Fruit fly (Drosophila melanogaster) whole organism, embryonic: ENCODE results near the gene CG5235.

Source experiments
- ATbp ChIP-seq: fragments of 200-800 bp; sonication (Bioruptor generic); optimal IDR thresholded peaks from 2 replicates; lab custom pipeline; 2017; ENCODE audit warnings: missing biosample characterization, mild to moderate bottlenecking, missing genetic modification characterization, missing genetic modification reagents
- Blimp-1 ChIP-seq: fragments of 200-800 bp; sonication (Bioruptor generic); optimal IDR thresholded peaks from 3 replicates; lab custom pipeline; 2018; ENCODE audit warnings: missing biosample characterization, missing genetic modification characterization, mild to moderate bottlenecking, moderate library complexity, missing genetic modification reagents
- CG10654 ChIP-seq: fragments of 200-800 bp; sonication (Bioruptor generic); optimal IDR thresholded peaks from 2 replicates; lab custom pipeline; 2016; ENCODE audit warnings: missing biosample characterization, missing genetic modification characterization
- CG12769 ChIP-seq: fragments of 200-800 bp; sonication (Bioruptor generic); optimal IDR thresholded peaks from 2 replicates; lab custom pipeline; 2019; ENCODE audit warnings: missing biosample characterization, mild to moderate bottlenecking, missing genetic modification characterization, moderate library complexity
- CG13287 ChIP-seq: fragments of 200-800 bp; sonication (Bioruptor generic); IDR thresholded peaks from 2 replicates; pipeline ENCODE4 v1.3.6; 2022; ENCODE audit warnings: missing biosample characterization, missing genetic modification characterization; ENCODE audit not compliant: partially characterized antibody
- CG14710 ChIP-seq: fragments of 200-800 bp; sonication (Bioruptor generic); optimal IDR thresholded peaks from 3 replicates; lab custom pipeline; 2019; ENCODE audit warnings: missing biosample characterization, mild to moderate bottlenecking, missing genetic modification characterization, moderate library complexity
- CG14965 ChIP-seq: fragments of 200-800 bp; sonication (Bioruptor generic); optimal IDR thresholded peaks from 2 replicates; lab custom pipeline; 2016; ENCODE audit warnings: missing biosample characterization, missing genetic modification characterization, borderline replicate concordance
- CG1647 ChIP-seq: fragments of 200-800 bp; sonication (Bioruptor generic); optimal IDR thresholded peaks from 3 replicates; lab custom pipeline; 2016; ENCODE audit warnings: missing biosample characterization, missing genetic modification characterization
- CG16815 ChIP-seq: fragments of 200-800 bp; sonication (Bioruptor generic); optimal IDR thresholded peaks from 3 replicates; lab custom pipeline; 2017; ENCODE audit warnings: missing biosample characterization, mild to moderate bottlenecking, missing genetic modification characterization
- CG17568 ChIP-seq: fragments of 200-800 bp; sonication (Bioruptor generic); optimal IDR thresholded peaks from 2 replicates; lab custom pipeline; 2018; ENCODE audit warnings: missing biosample characterization, mild to moderate bottlenecking, missing genetic modification characterization, moderate library complexity
- CG17612 ChIP-seq: fragments of 200-800 bp; sonication (Bioruptor generic); IDR thresholded peaks from 2 replicates; pipeline ENCODE4 v1.3.6; 2022; ENCODE audit warnings: missing biosample characterization, missing genetic modification characterization
- CG18262 ChIP-seq: fragments of 200-800 bp; optimal IDR thresholded peaks from 3 replicates; lab custom pipeline; 2019; ENCODE audit warnings: missing biosample characterization, mild to moderate bottlenecking, missing genetic modification characterization, moderate library complexity
- CG2116 ChIP-seq: fragments of 200-800 bp; sonication (Bioruptor generic); optimal IDR thresholded peaks from 3 replicates; lab custom pipeline; 2018; ENCODE audit warnings: missing biosample characterization, mild to moderate bottlenecking, missing genetic modification characterization
- CG33213 ChIP-seq: fragments of 200-800 bp; sonication (Bioruptor generic); optimal IDR thresholded peaks from 3 replicates; lab custom pipeline; 2016; ENCODE audit warnings: missing biosample characterization, missing genetic modification characterization
- CG33557 ChIP-seq: fragments of 200-800 bp; sonication (Bioruptor generic); optimal IDR thresholded peaks from 2 replicates; lab custom pipeline; 2019; ENCODE audit warnings: missing biosample characterization, mild to moderate bottlenecking, missing genetic modification characterization, moderate library complexity
- CG34224 ChIP-seq: fragments of 200-800 bp; sonication (Bioruptor generic); IDR thresholded peaks from 3 replicates; pipeline ENCODE4 v1.3.6; 2022; ENCODE audit warnings: missing biosample characterization, missing genetic modification characterization; ENCODE audit not compliant: partially characterized antibody
- CG4617 ChIP-seq: fragments of 200-800 bp; sonication (Bioruptor generic); optimal IDR thresholded peaks from 3 replicates; lab custom pipeline; 2016; ENCODE audit warnings: missing biosample characterization, missing genetic modification characterization, borderline replicate concordance
- CG5953 ChIP-seq: fragments of 200-800 bp; sonication (Bioruptor generic); IDR thresholded peaks from 2 replicates; pipeline ENCODE4 v1.3.6; 2022; ENCODE audit warnings: missing biosample characterization, missing genetic modification characterization
- CG7963 ChIP-seq: fragments of 200-800 bp; sonication (Bioruptor generic); IDR thresholded peaks from 3 replicates; pipeline ENCODE4 v1.3.6; 2022; ENCODE audit warnings: missing biosample characterization, missing genetic modification characterization; ENCODE audit not compliant: partially characterized antibody
- CG8388 ChIP-seq: fragments of 200-800 bp; sonication (Bioruptor generic); optimal IDR thresholded peaks from 2 replicates; lab custom pipeline; 2019; ENCODE audit warnings: missing biosample characterization, mild to moderate bottlenecking, missing genetic modification characterization, moderate library complexity
- CG9437 ChIP-seq: fragments of 200-800 bp; sonication (Bioruptor generic); optimal IDR thresholded peaks from 2 replicates; lab custom pipeline; 2018; ENCODE audit warnings: missing biosample characterization, mild to moderate bottlenecking, missing genetic modification characterization
- CG9797 ChIP-seq: fragments of 200-800 bp; sonication (Bioruptor generic); optimal IDR thresholded peaks from 3 replicates; lab custom pipeline; 2018; ENCODE audit warnings: missing biosample characterization, mild to moderate bottlenecking, missing genetic modification characterization
- D19A ChIP-seq: fragments of 200-800 bp; optimal IDR thresholded peaks from 3 replicates; lab custom pipeline; 2019; ENCODE audit warnings: missing biosample characterization, mild to moderate bottlenecking, missing genetic modification characterization, moderate library complexity
- Dip2 ChIP-seq: fragments of 200-800 bp; sonication (Bioruptor generic); IDR thresholded peaks from 2 replicates; pipeline ENCODE4 v1.3.6; 2022; ENCODE audit warnings: missing biosample characterization, missing genetic modification characterization
- Dll ChIP-seq: fragments of 200-800 bp; sonication (Bioruptor generic); IDR thresholded peaks from 4 replicates; pipeline ENCODE4 v1.3.6; 2022; ENCODE audit warnings: missing biosample characterization, missing genetic modification characterization; ENCODE audit not compliant: partially characterized antibody
- Dp ChIP-seq: fragments of 200-800 bp; sonication (Bioruptor generic); optimal IDR thresholded peaks from 2 replicates; lab custom pipeline; 2018; ENCODE audit warnings: missing biosample characterization, mild to moderate bottlenecking, missing genetic modification characterization, moderate library complexity
- H2.0 ChIP-seq: fragments of 200-800 bp; sonication (Bioruptor generic); IDR thresholded peaks from 2 replicates; pipeline ENCODE4 v1.3.6; 2022; ENCODE audit warnings: missing biosample characterization, missing genetic modification characterization
- HLH3B ChIP-seq: fragments of 200-800 bp; sonication (Bioruptor generic); IDR thresholded peaks from 2 replicates; pipeline ENCODE4 v1.3.6; 2022; ENCODE audit warnings: missing biosample characterization, missing genetic modification characterization
- HmgZ ChIP-seq: fragments of 200-800 bp; sonication (Bioruptor generic); optimal IDR thresholded peaks from 2 replicates; lab custom pipeline; 2018; ENCODE audit warnings: missing biosample characterization, mild to moderate bottlenecking, missing genetic modification characterization
- Hr3 ChIP-seq: fragments of 200-800 bp; sonication (Bioruptor generic); optimal IDR thresholded peaks from 3 replicates; lab custom pipeline; 2016; ENCODE audit warnings: missing biosample characterization, missing genetic modification characterization
- Poxn ChIP-seq: fragments of 200-800 bp; sonication (Bioruptor generic); IDR thresholded peaks from 2 replicates; pipeline ENCODE4 v1.3.6; 2022; ENCODE audit warnings: missing biosample characterization, missing genetic modification characterization
- Rfx ChIP-seq: fragments of 200-800 bp; sonication (Bioruptor generic); IDR thresholded peaks from 2 replicates; pipeline ENCODE4 v1.3.6; 2022; ENCODE audit warnings: missing biosample characterization, missing genetic modification characterization
- Scr ChIP-seq: fragments of 200-800 bp; sonication (Bioruptor generic); IDR thresholded peaks from 2 replicates; pipeline ENCODE4 v1.3.6; 2022; ENCODE audit warnings: missing biosample characterization, missing genetic modification characterization; ENCODE audit not compliant: partially characterized antibody
- Tbp ChIP-seq: fragments of >200 bp; optimal IDR thresholded peaks from 2 replicates; lab custom pipeline; 2018; ENCODE audit warnings: missing biosample characterization, missing genetic modification characterization
- Xbp1 ChIP-seq: fragments of 200-800 bp; sonication (Bioruptor generic); optimal IDR thresholded peaks from 3 replicates; lab custom pipeline; 2016; ENCODE audit warnings: missing biosample characterization, mild to moderate bottlenecking, missing genetic modification characterization
- ap ChIP-seq: fragments of 200-800 bp; sonication (Bioruptor generic); IDR thresholded peaks from 2 replicates; pipeline ENCODE4 v1.3.6; 2022; ENCODE audit warnings: missing biosample characterization, missing genetic modification characterization
- bab2 ChIP-seq: fragments of 200-800 bp; sonication (Bioruptor generic); optimal IDR thresholded peaks from 2 replicates; lab custom pipeline; 2016; ENCODE audit warnings: missing biosample characterization, missing genetic modification characterization
- bcd ChIP-seq: fragments of 200-800 bp; sonication (Bioruptor generic); optimal IDR thresholded peaks from 2 replicates; lab custom pipeline; 2017; ENCODE audit warnings: missing biosample characterization, mild to moderate bottlenecking, missing genetic modification characterization
- br ChIP-seq: fragments of >200 bp; optimal IDR thresholded peaks from 2 replicates; lab custom pipeline; 2017
- gfzf ChIP-seq: fragments of 200-800 bp; sonication (Bioruptor generic); optimal IDR thresholded peaks from 2 replicates; lab custom pipeline; 2016; ENCODE audit warnings: missing biosample characterization, mild to moderate bottlenecking, missing genetic modification characterization, moderate library complexity
- grau ChIP-seq: fragments of 200-800 bp; optimal IDR thresholded peaks from 3 replicates; lab custom pipeline; 2019; ENCODE audit warnings: missing biosample characterization, mild to moderate bottlenecking, missing genetic modification characterization, moderate library complexity
- jumu ChIP-seq: fragments of 200-800 bp; sonication (Bioruptor generic); optimal IDR thresholded peaks from 3 replicates; lab custom pipeline; 2016; ENCODE audit warnings: missing biosample characterization, missing genetic modification characterization
- lbe ChIP-seq: fragments of 200-800 bp; sonication (Bioruptor generic); optimal IDR thresholded peaks from 2 replicates; lab custom pipeline; 2016; ENCODE audit warnings: missing biosample characterization, mild to moderate bottlenecking, missing genetic modification characterization
- pnt ChIP-seq: fragments of 200-800 bp; sonication (Bioruptor generic); optimal IDR thresholded peaks from 3 replicates; lab custom pipeline; 2016; ENCODE audit warnings: missing biosample characterization, missing genetic modification characterization
- pzg ChIP-seq: fragments of 200-800 bp; sonication (Bioruptor generic); optimal IDR thresholded peaks from 3 replicates; lab custom pipeline; 2018; ENCODE audit warnings: missing biosample characterization, mild to moderate bottlenecking, missing genetic modification characterization, moderate library complexity
- ro ChIP-seq: fragments of 200-800 bp; sonication (Bioruptor generic); IDR thresholded peaks from 2 replicates; pipeline ENCODE4 v1.3.6; 2022; ENCODE audit warnings: missing biosample characterization, missing genetic modification characterization
- sens ChIP-seq: fragments of 200-800 bp; sonication (Bioruptor generic); peaks from one replicate; lab custom pipeline; 2016; ENCODE audit warnings: missing biosample characterization, missing genetic modification characterization
- sob ChIP-seq: fragments of 200-800 bp; sonication (Bioruptor generic); IDR thresholded peaks from 2 replicates; pipeline ENCODE4 v1.3.6; 2022; ENCODE audit warnings: missing biosample characterization, missing genetic modification characterization
- stwl ChIP-seq: fragments of 200-800 bp; sonication (Bioruptor generic); optimal IDR thresholded peaks from 3 replicates; lab custom pipeline; 2018; ENCODE audit warnings: missing biosample characterization, mild to moderate bottlenecking, missing genetic modification characterization, moderate library complexity
- tio ChIP-seq: fragments of 200-800 bp; sonication (Bioruptor generic); optimal IDR thresholded peaks from 2 replicates; lab custom pipeline; 2017; ENCODE audit warnings: missing biosample characterization, missing genetic modification characterization, inconsistent platforms
- zfh1 ChIP-seq: fragments of 200-800 bp; sonication (Bioruptor generic); IDR thresholded peaks from 3 replicates; pipeline ENCODE4 v1.3.6; 2022; ENCODE audit warnings: missing biosample characterization, missing genetic modification characterization

The CG5235 gene

DNA sequence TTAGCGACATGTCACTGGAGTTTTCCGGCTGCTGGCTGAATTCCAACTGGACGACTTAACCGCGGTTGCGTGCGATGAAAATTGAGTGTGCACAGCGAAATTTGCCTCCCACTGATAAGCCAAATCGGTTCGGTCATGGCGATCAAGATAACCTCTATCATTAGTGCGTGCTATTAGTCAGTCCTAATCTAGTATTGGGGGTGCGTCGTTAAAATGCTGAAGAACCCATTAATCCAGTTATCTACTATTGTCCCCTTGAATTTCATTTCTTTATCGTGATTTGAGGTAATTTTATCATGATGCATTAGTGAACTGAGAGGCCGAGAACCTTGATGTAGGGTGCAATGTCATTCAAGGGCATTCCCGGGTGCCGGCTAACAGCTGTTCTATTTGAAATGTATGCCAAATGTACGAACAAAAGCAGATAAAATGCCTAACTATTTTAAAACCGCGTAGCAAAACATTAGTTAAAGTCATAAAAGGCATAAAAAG, 38.3 kb upstream of the CG5235 start, which contains the start of gene Pgm1 (continued):
- peak; percentile 80 for TF ChIP-seq grau (tag; lab: Kevin White, UChicago)
- no peak for TF ChIP-seq Poxn (GFP tag; lab: Robert Waterston, UW)
- no peak for TF ChIP-seq Tbp (GFP tag; lab: Kevin White, UChicago)
- peak; percentile 86 for TF ChIP-seq Xbp1 (GFP tag; lab: Kevin White, UChicago)
- peak; percentile 70 for TF ChIP-seq CG16815 (GFP tag; lab: Kevin White, UChicago)
- TF ChIP-seq sens (GFP tag; lab: Kevin White, UChicago) = peak; percentile 99
- TF ChIP-seq CG14965 (GFP tag; lab: Kevin White, UChicago) = peak; percentile 59
- peak; percentile 85 for TF ChIP-seq Rfx (GFP tag; lab: Robert Waterston, UW)
- peak; percentile 91 for TF ChIP-seq HmgZ
- peak; percentile 58 for TF ChIP-seq CG33557 (GFP tag; lab: Kevin White, UChicago)
- peak; percentile 76 for TF ChIP-seq CG18262 (tag; lab: Kevin White, UChicago)
- TF ChIP-seq Scr (GFP tag; lab: Robert Waterston, UW) = no peak
- TF ChIP-seq pnt (GFP tag; lab: Kevin White, UChicago) = peak; percentile 83
- no peak for TF ChIP-seq br (lab: Kevin White, UChicago)
- TF ChIP-seq sob (GFP tag; lab: Robert Waterston, UW) = peak; percentile 59; the same call in 1 of the 2 replicates
- no peak for TF ChIP-seq bcd
- no peak for TF ChIP-seq Blimp-1
- no peak for TF ChIP-seq ro
- 0 out of 2 replicates have a peak, but pooled peaks have one; percentile 22 for TF ChIP-seq Dip2 (GFP tag; lab: Robert Waterston, UW)
- TF ChIP-seq CG12769 (tag; lab: Kevin White, UChicago) = peak; percentile 97
- peak; percentile 60; the same call in 1 of the 2 replicates for TF ChIP-seq CG5953 (GFP tag; lab: Robert Waterston, UW)
- peak; percentile 89 for TF ChIP-seq jumu (GFP tag; lab: Kevin White, UChicago)
- no peak for TF ChIP-seq CG7963 (GFP tag; lab: Robert Waterston, UW)
- peak; percentile 81 for TF ChIP-seq ap
- no peak for TF ChIP-seq gfzf (GFP tag; lab: Kevin White, UChicago)
- TF ChIP-seq CG1647 = peak; percentile 61
- TF ChIP-seq CG8388 (GFP tag; lab: Kevin White, UChicago) = peak; percentile 64
- TF ChIP-seq bab2 (GFP tag; lab: Kevin White, UChicago) = peak; percentile 91
- peak; percentile 77 for TF ChIP-seq zfh1 (GFP tag; lab: Robert Waterston, UW)
- peak; percentile 60 for TF ChIP-seq HLH3B (GFP tag; lab: Robert Waterston, UW)
- peak; percentile 48 for TF ChIP-seq CG17612
- peak; percentile 68 for TF ChIP-seq H2.0 (GFP tag; lab: Robert Waterston, UW)
- peak; percentile 71 for TF ChIP-seq ATbp (GFP tag; lab: Kevin White, UChicago)
- TF ChIP-seq CG10654 = peak; percentile 77
- peak; percentile 85 for TF ChIP-seq CG33213 (GFP tag; lab: Kevin White, UChicago)

DNA sequence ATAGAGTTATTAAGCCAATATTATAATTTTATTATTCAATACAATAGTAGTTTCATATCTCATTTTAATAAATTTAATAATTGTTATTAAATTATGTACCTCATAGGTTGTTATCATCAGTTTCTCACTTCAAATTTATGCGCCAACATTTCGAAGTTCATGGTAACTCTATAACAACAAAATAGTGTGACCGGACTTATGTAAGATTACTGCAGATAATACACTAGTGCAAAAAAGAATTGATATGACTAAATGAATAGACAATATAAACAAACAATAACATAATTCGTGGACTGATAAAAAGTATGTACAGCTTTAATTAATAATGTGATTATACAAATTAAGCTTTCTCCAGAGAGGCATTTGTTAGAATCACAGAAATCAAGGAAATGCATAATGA, 31.6 kb upstream of the CG5235 start, which contains the start of gene Strump:
Gene Strump, plus strand, starts transcription at position 212 of the 400 bp plus-strand sequence.
- TF ChIP-seq CG9437 (GFP tag; lab: Kevin White, UChicago) = no peak
- peak; percentile 25 for TF ChIP-seq CG2116 (GFP tag; lab: Kevin White, UChicago)
- peak; percentile 97 for TF ChIP-seq Dp
- TF ChIP-seq tio = no peak
- TF ChIP-seq CG17568 (GFP tag; lab: Kevin White, UChicago) = no peak
- no peak for TF ChIP-seq Hr3
- peak; percentile 43 for TF ChIP-seq D19A
- TF ChIP-seq CG34224 (GFP tag; lab: Robert Waterston, UW) = no peak
- TF ChIP-seq lbe (GFP tag; lab: Kevin White, UChicago) = peak; percentile 42
- peak; percentile 88 for TF ChIP-seq stwl (tag; lab: Kevin White, UChicago)
- TF ChIP-seq CG9797 = peak; percentile 70
- peak; percentile 17; the same call in 1 of the 2 replicates for TF ChIP-seq CG13287 (GFP tag; lab: Robert Waterston, UW)
- peak; percentile 42 for TF ChIP-seq CG4617 (GFP tag; lab: Kevin White, UChicago)
- peak; percentile 73 for TF ChIP-seq pzg (GFP tag; lab: Kevin White, UChicago)
- peak; percentile 41 for TF ChIP-seq CG14710 (tag; lab: Kevin White, UChicago)
- TF ChIP-seq Dll (GFP tag; lab: Robert Waterston, UW) = no peak
